Worm (Caenorhabditis elegans): Measurements from ENCODE around the gene grd-10.

grd-10 gene

DNA sequence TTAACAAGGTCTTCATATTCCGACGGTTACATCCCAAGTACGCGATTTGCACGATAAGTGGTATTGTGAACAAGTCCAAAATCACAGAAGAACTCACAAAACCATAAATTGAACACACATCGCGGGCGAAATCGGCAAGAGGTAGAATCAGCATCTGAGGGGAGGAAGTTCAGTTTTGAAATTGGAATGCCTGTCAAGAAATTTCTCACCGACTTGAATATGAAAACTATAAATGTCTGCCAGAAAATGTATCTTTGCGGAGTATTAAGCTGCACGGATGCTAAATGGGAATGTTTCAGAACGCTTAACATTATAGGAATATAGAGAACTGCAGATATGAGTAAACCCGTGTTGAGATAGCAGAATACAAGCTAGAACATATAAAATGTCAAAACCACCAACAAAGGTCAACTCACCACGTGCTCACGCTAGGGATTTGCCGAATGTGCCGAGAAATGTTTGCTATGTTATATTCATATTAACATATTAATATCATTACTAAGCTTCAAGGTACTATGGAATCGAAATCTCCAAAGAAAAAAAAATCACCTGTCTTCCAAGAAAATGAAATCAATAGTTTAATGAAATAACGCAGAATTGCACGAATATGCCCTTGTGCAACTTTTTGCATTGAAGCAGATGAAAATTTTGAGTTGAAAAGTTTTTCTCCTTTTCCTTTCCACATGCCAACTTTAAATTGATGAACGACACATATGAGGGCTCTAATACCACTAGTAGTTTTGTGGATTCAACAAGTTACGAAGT lies 41.5 kb downstream of the grd-10 start, which contains the start of gene srz-82:
Gene srz-82 (plus strand): TSS at position 701 of the 765 bp plus-strand sequence.
- no peak for TF ChIP-seq lsy-2 (tag; optimal IDR thresholded peaks at IDR 0.05)
- TF ChIP-seq dmd-4 (tag; optimal IDR thresholded peaks at IDR 0.05): no peak
- TF ChIP-seq mdl-1 (tag; optimal IDR thresholded peaks at IDR 0.05): no peak
- TF ChIP-seq lin-13 (GFP tag; optimal IDR thresholded peaks at IDR 0.05): no peak
- TF ChIP-seq mab-5 (tag; optimal IDR thresholded peaks at IDR 0.05): no peak
- TF ChIP-seq ztf-1 (GFP tag; conservative IDR thresholded peaks at IDR 0.05): no peak
- TF ChIP-seq ZK546.5 (tag; optimal IDR thresholded peaks at IDR 0.05): no peak
- TF ChIP-seq crh-2 (tag; optimal IDR thresholded peaks at IDR 0.05): no peak
- no peak for TF ChIP-seq nhr-237 (tag; optimal IDR thresholded peaks at IDR 0.05)
- TF ChIP-seq unc-55 (GFP tag; optimal IDR thresholded peaks at IDR 0.05): no peak
- TF ChIP-seq nhr-129 (tag; optimal IDR thresholded peaks at IDR 0.05): no peak
